Worm (Caenorhabditis elegans) whole organism, L3 larva: Measurements from ENCODE around the gene pqn-94.
A peak's percentile ranks its signal among the peaks of the same experiment; 100 is the strongest.

Source experiments
- R02D3.7 ChIP-seq: fragments of 150-350 bp; optimal IDR thresholded peaks from 2 replicates; lab custom pipeline; 2014; ENCODE audit warnings: missing biosample characterization, missing genetic modification characterization
- ZK546.5 ChIP-seq: sonication (generic microtip); optimal IDR thresholded peaks from 2 replicates; lab custom pipeline; 2017; ENCODE audit warnings: missing biosample characterization, missing genetic modification characterization
- aly-2 ChIP-seq: fragments of 150-350 bp; optimal IDR thresholded peaks from 2 replicates; lab custom pipeline; 2014; ENCODE audit warnings: missing biosample characterization, missing genetic modification characterization
- ceh-16 ChIP-seq: sonication (generic microtip); optimal IDR thresholded peaks from 2 replicates; lab custom pipeline; 2017; ENCODE audit warnings: missing biosample characterization, missing genetic modification characterization
- ceh-28 ChIP-seq: fragments of 150-350 bp; optimal IDR thresholded peaks from 2 replicates; lab custom pipeline; 2014; ENCODE audit warnings: missing biosample characterization, missing genetic modification reagents, missing genetic modification characterization
- ceh-82 ChIP-seq: fragments of 150-350 bp; optimal IDR thresholded peaks from 2 replicates; lab custom pipeline; 2014; ENCODE audit warnings: missing biosample characterization, missing genetic modification characterization
- daf-12 ChIP-seq: fragments of 150-350 bp; optimal IDR thresholded peaks from 2 replicates; lab custom pipeline; 2014; ENCODE audit warnings: missing biosample characterization, missing genetic modification reagents, missing genetic modification characterization
- egl-27 ChIP-seq: sonication (generic microtip); optimal IDR thresholded peaks from 4 replicates; lab custom pipeline; 2017; ENCODE audit warnings: missing biosample characterization, missing genetic modification reagents, missing genetic modification characterization
- egl-5 ChIP-seq: fragments of 150-350 bp; optimal IDR thresholded peaks from 2 replicates; lab custom pipeline; 2017; ENCODE audit warnings: missing biosample characterization, missing genetic modification reagents, missing genetic modification characterization, inconsistent platforms
- elt-1 ChIP-seq: fragments of 150-350 bp; optimal IDR thresholded peaks from 2 replicates; lab custom pipeline; 2014; ENCODE audit warnings: missing biosample characterization, missing genetic modification characterization
- elt-2 ChIP-seq: sonication (generic microtip); optimal IDR thresholded peaks from 2 replicates; lab custom pipeline; 2016; ENCODE audit warnings: missing genetic modification reagents, mild to moderate bottlenecking, missing genetic modification characterization, missing compliant biosample characterization
- elt-3 ChIP-seq, 3 experiments: fragments of 150-350 bp in 1 of 3; sonication (generic microtip) in 2 of 3; optimal IDR thresholded peaks; 2 replicates in 2 of 3; 4 replicates in 1 of 3; lab custom pipeline; 2014 to 2017; ENCODE audit warnings: missing biosample characterization in 3 of 3, missing genetic modification characterization in 3 of 3
- eor-1 ChIP-seq, 2 experiments: fragments of 150-350 bp; optimal IDR thresholded peaks; 2 replicates each; lab custom pipeline; 2014 to 2018; ENCODE audit warnings: missing biosample characterization in 2 of 2, missing genetic modification characterization in 2 of 2
- fkh-10 ChIP-seq: sonication (generic microtip); optimal IDR thresholded peaks from 2 replicates; lab custom pipeline; 2017; ENCODE audit warnings: missing biosample characterization, missing genetic modification reagents, missing genetic modification characterization
- fkh-2 ChIP-seq: fragments of 150-350 bp; optimal IDR thresholded peaks from 2 replicates; lab custom pipeline; 2014; ENCODE audit warnings: missing biosample characterization, missing genetic modification reagents, missing genetic modification characterization
- fos-1 ChIP-seq: fragments of 150-350 bp; optimal IDR thresholded peaks from 2 replicates; lab custom pipeline; 2014; ENCODE audit warnings: missing biosample characterization, missing genetic modification characterization
- hmg-11 ChIP-seq: sonication (generic microtip); optimal IDR thresholded peaks from 2 replicates; lab custom pipeline; 2016; ENCODE audit warnings: missing genetic modification characterization, missing compliant biosample characterization
- jun-1 ChIP-seq: fragments of 150-350 bp; optimal IDR thresholded peaks from 2 replicates; lab custom pipeline; 2014; ENCODE audit warnings: missing biosample characterization, missing genetic modification reagents, missing genetic modification characterization
- lin-15B ChIP-seq: fragments of 150-350 bp; optimal IDR thresholded peaks from 2 replicates; lab custom pipeline; 2014; ENCODE audit warnings: missing biosample characterization, missing genetic modification characterization
- lin-39 ChIP-seq: fragments of 150-350 bp; optimal IDR thresholded peaks from 2 replicates; lab custom pipeline; 2018; ENCODE audit warnings: missing biosample characterization, missing genetic modification reagents, missing genetic modification characterization
- mdl-1 ChIP-seq: fragments of 150-350 bp; optimal IDR thresholded peaks from 2 replicates; lab custom pipeline; 2014; ENCODE audit warnings: missing biosample characterization, missing genetic modification characterization
- nfya-1 ChIP-seq: sonication (generic microtip); optimal IDR thresholded peaks from 2 replicates; lab custom pipeline; 2017; ENCODE audit warnings: missing genetic modification characterization, mild to moderate bottlenecking, missing compliant biosample characterization, antibody characterized with exemption, moderate library complexity; ENCODE audit not compliant: insufficient read depth
- nhr-11 ChIP-seq: fragments of 150-350 bp; optimal IDR thresholded peaks from 2 replicates; lab custom pipeline; 2014; ENCODE audit warnings: missing biosample characterization, missing genetic modification characterization
- nhr-23 ChIP-seq: fragments of 150-350 bp; optimal IDR thresholded peaks from 2 replicates; lab custom pipeline; 2014; ENCODE audit warnings: missing biosample characterization, missing genetic modification reagents, missing genetic modification characterization
- nhr-237 ChIP-seq: fragments of 150-350 bp; optimal IDR thresholded peaks from 2 replicates; lab custom pipeline; 2014; ENCODE audit warnings: missing biosample characterization, missing genetic modification characterization
- nhr-25 ChIP-seq: sonication (generic microtip); optimal IDR thresholded peaks from 2 replicates; lab custom pipeline; 2017; ENCODE audit warnings: missing biosample characterization, missing genetic modification characterization
- nhr-28 ChIP-seq: fragments of 150-350 bp; optimal IDR thresholded peaks from 2 replicates; lab custom pipeline; 2014; ENCODE audit warnings: missing biosample characterization, missing genetic modification characterization
- nhr-43 ChIP-seq: sonication (generic microtip); optimal IDR thresholded peaks from 2 replicates; lab custom pipeline; 2016; ENCODE audit warnings: mild to moderate bottlenecking, missing genetic modification characterization, missing compliant biosample characterization; ENCODE audit not compliant: poor library complexity, severe bottlenecking
- nhr-67 ChIP-seq: fragments of 150-350 bp; optimal IDR thresholded peaks from 2 replicates; lab custom pipeline; 2014; ENCODE audit warnings: missing biosample characterization, missing genetic modification characterization
- nhr-76 ChIP-seq: fragments of 150-350 bp; sonication (generic microtip); optimal IDR thresholded peaks from 5 replicates; lab custom pipeline; 2014; ENCODE audit warnings: missing biosample characterization, missing genetic modification characterization
- nhr-77 ChIP-seq: fragments of 150-350 bp; optimal IDR thresholded peaks from 2 replicates; lab custom pipeline; 2014; ENCODE audit warnings: missing biosample characterization, missing genetic modification characterization
- pha-4 ChIP-seq: fragments of 150-350 bp; optimal IDR thresholded peaks from 2 replicates; lab custom pipeline; 2014; ENCODE audit warnings: missing biosample characterization, missing genetic modification reagents, missing genetic modification characterization
- pqm-1 ChIP-seq: fragments of 150-350 bp; optimal IDR thresholded peaks from 2 replicates; lab custom pipeline; 2017; ENCODE audit warnings: missing biosample characterization, missing genetic modification characterization, inconsistent platforms
- sea-2 ChIP-seq: fragments of 150-350 bp; sonication (generic microtip); optimal IDR thresholded peaks from 4 replicates; lab custom pipeline; 2014; ENCODE audit warnings: missing biosample characterization, missing genetic modification reagents, missing genetic modification characterization
- skn-1 ChIP-seq: fragments of 150-350 bp; optimal IDR thresholded peaks from 2 replicates; lab custom pipeline; 2014; ENCODE audit warnings: missing biosample characterization, missing genetic modification characterization
- snpc-4 ChIP-seq: fragments of 150-350 bp; optimal IDR thresholded peaks from 2 replicates; lab custom pipeline; 2014; ENCODE audit warnings: missing biosample characterization, missing genetic modification characterization
- tbx-2 ChIP-seq: sonication (generic microtip); optimal IDR thresholded peaks from 2 replicates; lab custom pipeline; 2016; ENCODE audit warnings: mild to moderate bottlenecking, missing genetic modification characterization, missing compliant biosample characterization
- unc-39 ChIP-seq: sonication (generic microtip); optimal IDR thresholded peaks from 4 replicates; lab custom pipeline; 2017; ENCODE audit warnings: missing biosample characterization, missing genetic modification characterization
- unc-62 ChIP-seq: fragments of 150-350 bp; sonication (generic microtip); optimal IDR thresholded peaks from 4 replicates; lab custom pipeline; 2014; ENCODE audit warnings: missing biosample characterization, missing genetic modification reagents, missing genetic modification characterization
- zag-1 ChIP-seq: fragments of 150-350 bp; optimal IDR thresholded peaks from 2 replicates; lab custom pipeline; 2014; ENCODE audit warnings: missing biosample characterization, missing genetic modification characterization
- ztf-4 ChIP-seq: fragments of 150-350 bp; optimal IDR thresholded peaks from 2 replicates; lab custom pipeline; 2014; ENCODE audit warnings: missing biosample characterization, missing genetic modification characterization

pqn-94 gene

DNA sequence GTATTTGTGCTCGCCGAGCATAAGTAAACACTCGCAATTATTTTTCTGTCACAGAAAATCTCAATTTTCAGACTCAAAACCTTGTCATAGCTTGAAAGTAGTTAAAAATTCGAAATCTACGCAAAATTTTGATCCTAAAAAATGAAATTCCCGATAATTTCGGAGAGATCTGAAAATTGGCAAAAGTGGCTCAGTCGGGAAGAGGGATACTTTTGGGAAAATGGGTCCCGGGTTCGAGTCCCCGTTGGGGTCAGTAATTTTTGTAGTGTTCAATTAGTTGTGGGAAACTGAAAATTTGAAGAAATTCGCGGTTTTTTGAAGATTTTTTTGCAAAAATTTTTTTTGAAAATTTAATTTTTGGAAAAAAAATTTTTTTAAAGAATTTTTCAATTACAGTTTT is 2.7 kb downstream of the pqn-94 start:
- TF ChIP-seq ZK546.5 (tag; lab: Kevin White, UChicago) (no peak), jun-1 (tag; lab: Kevin White, UChicago) (no peak), fkh-2 (tag; lab: Kevin White, UChicago) (no peak), sea-2 (GFP tag; lab: Kevin White, UChicago) (no peak), skn-1 (no peak), nhr-11 (tag; lab: Kevin White, UChicago) (no peak), egl-27 (tag; lab: Kevin White, UChicago) (no peak), nfya-1 (tag; lab: Kevin White, UChicago) (no peak), hmg-11 (no peak), elt-2 (tag; lab: Kevin White, UChicago) (no peak), ceh-16 (no peak), nhr-77 (tag; lab: Kevin White, UChicago) (no peak), nhr-76 (tag; lab: Kevin White, UChicago) (no peak), nhr-43 (no peak)

DNA sequence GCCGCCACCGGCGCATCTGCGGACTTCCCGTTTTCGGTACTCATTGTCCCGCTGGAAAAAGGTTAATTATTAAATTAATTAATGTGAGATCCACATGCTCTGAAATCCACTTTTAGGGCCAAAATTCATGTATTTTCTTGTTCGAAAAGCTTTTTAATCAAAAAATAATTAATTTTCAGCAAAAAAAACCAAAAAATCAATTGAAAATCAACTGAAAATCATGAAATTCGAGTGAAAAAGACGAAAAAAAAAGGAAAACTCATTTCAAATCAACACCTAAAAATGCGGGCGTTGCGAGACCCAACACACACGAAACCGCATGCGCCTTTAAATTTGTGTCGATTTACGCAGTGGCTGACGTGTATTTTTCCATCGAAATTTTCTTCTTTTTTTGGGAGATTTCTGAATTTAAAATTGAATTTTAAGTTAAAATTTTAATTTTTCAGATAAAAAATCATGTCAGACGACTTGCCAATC is 10.0 kb downstream of the pqn-94 start, which contains the start of the genes prmt-1 and cdkr-3:
Gene prmt-1, minus strand, starts transcription at position 51 of the 477 bp plus-strand sequence.
Gene cdkr-3, plus strand, starts transcription at position 447 of the 477 bp plus-strand sequence.
- no peak for TF ChIP-seq jun-1 (tag; lab: Kevin White, UChicago)
- TF ChIP-seq egl-5 (tag; lab: Kevin White, UChicago): peak; percentile 29
- peak; percentile 77 for TF ChIP-seq lin-15B (tag; lab: Kevin White, UChicago)
- no peak for TF ChIP-seq ztf-4 (tag; lab: Kevin White, UChicago)
- no peak for TF ChIP-seq nhr-25
- TF ChIP-seq elt-3 (tag; optimal IDR thresholded peaks at IDR 0.05; lab: Kevin White, UChicago): no peak
- peak; percentile 15 for TF ChIP-seq snpc-4
- TF ChIP-seq unc-39 (tag; lab: Kevin White, UChicago): no peak
- no peak for TF ChIP-seq nhr-237
- no peak for TF ChIP-seq unc-62 (GFP tag; lab: Kevin White, UChicago)
- TF ChIP-seq mdl-1 (tag; lab: Kevin White, UChicago): no peak
- no peak for TF ChIP-seq nhr-77 (tag; lab: Kevin White, UChicago)
- peak; percentile 75 for TF ChIP-seq pha-4 (tag; lab: Kevin White, UChicago)
- no peak for TF ChIP-seq nhr-11 (tag; lab: Kevin White, UChicago)
- no peak for TF ChIP-seq ceh-16
- TF ChIP-seq nhr-67: no peak
- TF ChIP-seq pqm-1 (tag; lab: Kevin White, UChicago): peak; percentile 12
- no peak for TF ChIP-seq sea-2 (GFP tag; lab: Kevin White, UChicago)
- no peak for TF ChIP-seq elt-1 (tag; lab: Kevin White, UChicago)
- TF ChIP-seq lin-39 (tag; lab: Kevin White, UChicago): peak; percentile 53
- TF ChIP-seq fkh-10 (GFP tag; lab: Kevin White, UChicago): peak; percentile 7
- no peak for TF ChIP-seq eor-1 (tag; optimal IDR thresholded peaks at IDR 0.05; lab: Kevin White, UChicago)
- no peak for TF ChIP-seq skn-1
- no peak for TF ChIP-seq tbx-2 (tag; lab: Kevin White, UChicago)
- TF ChIP-seq ceh-28 (tag; lab: Kevin White, UChicago): no peak
- TF ChIP-seq nhr-23 (tag; lab: Kevin White, UChicago): peak; percentile 18
- peak; percentile 65 for TF ChIP-seq nfya-1 (tag; lab: Kevin White, UChicago)
- TF ChIP-seq R02D3.7: peak; percentile 87
- TF ChIP-seq, all 47 proteins: peak for 10

DNA sequence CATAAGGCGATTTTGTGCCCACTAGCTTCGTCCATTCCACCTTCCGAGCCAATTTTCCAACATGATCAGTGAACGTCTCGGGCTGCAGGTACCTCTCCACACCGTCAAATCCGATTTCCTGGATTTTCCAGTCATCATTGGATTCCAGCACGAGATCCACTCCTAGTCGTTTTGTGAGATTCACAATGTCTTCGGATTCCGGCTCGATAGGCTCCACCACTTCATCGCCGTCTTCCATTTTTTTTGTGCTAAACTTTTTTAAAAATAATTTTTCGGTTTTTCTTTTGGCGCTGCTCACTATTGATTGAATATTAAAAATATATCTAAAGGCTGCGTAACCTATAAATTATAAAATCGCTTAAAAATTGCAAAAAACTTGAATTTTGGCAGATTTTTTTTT is 12.7 kb downstream of the pqn-94 start, which contains the start of gene mdt-17:
Gene mdt-17, minus strand, starts transcription at position 256 of the 400 bp plus-strand sequence.
- TF ChIP-seq zag-1 (no peak), fkh-10 (GFP tag; lab: Kevin White, UChicago) (no peak), hmg-11 (no peak)

- TF ChIP-seq nhr-11 (tag; lab: Kevin White, UChicago): no peak
- no peak for TF ChIP-seq fkh-2 (tag; lab: Kevin White, UChicago)
- no peak for TF ChIP-seq unc-39 (tag; lab: Kevin White, UChicago)
- TF ChIP-seq nhr-25: no peak
- TF ChIP-seq snpc-4: no peak
- TF ChIP-seq daf-12: no peak
- TF ChIP-seq elt-3 (tag; optimal IDR thresholded peaks at IDR 0.05; lab: Kevin White, UChicago): no peak
- TF ChIP-seq sea-2 (GFP tag; lab: Kevin White, UChicago): no peak
- TF ChIP-seq ceh-82 (tag; lab: Kevin White, UChicago): no peak
- no peak for TF ChIP-seq ZK546.5 (tag; lab: Kevin White, UChicago)
- TF ChIP-seq aly-2 (tag; lab: Kevin White, UChicago): no peak
- no peak for TF ChIP-seq nhr-76 (tag; lab: Kevin White, UChicago)
- peak; percentile 6 for TF ChIP-seq pqm-1 (tag; lab: Kevin White, UChicago)
- TF ChIP-seq zag-1: no peak
- peak; percentile 36 for TF ChIP-seq ceh-28 (tag; lab: Kevin White, UChicago)
- TF ChIP-seq nhr-28 (tag; lab: Kevin White, UChicago): no peak
- no peak for TF ChIP-seq nhr-23 (tag; lab: Kevin White, UChicago)
- no peak for TF ChIP-seq fos-1 (tag; lab: Kevin White, UChicago)
- TF ChIP-seq lin-15B (tag; lab: Kevin White, UChicago): peak; percentile 10
- no peak for TF ChIP-seq nhr-67
- TF ChIP-seq nfya-1 (tag; lab: Kevin White, UChicago): peak; percentile 63
- TF ChIP-seq elt-2 (tag; lab: Kevin White, UChicago): no peak
- no peak for TF ChIP-seq skn-1
- peak; percentile 85 for TF ChIP-seq hmg-11
- TF ChIP-seq, all 47 proteins: peak for 5
Observed at ce11 chrV:20249438-20250120, 30.1 kb downstream of the pqn-94 start, which contains the start of gene swsn-1. swsn-1 (minus strand) TSS chrV:20249488.
